Worm (Caenorhabditis elegans) whole organism, mixed stage, embryonic: ENCODE data around the gene col-118.

Source experiments
- ceh-83 ChIP-seq: fragments of 200-800 bp; sonication (Bioruptor generic); optimal IDR thresholded peaks from 2 replicates; lab custom pipeline; 2018; ENCODE audit warnings: mild to moderate bottlenecking, missing genetic modification characterization, missing compliant biosample characterization
- elt-3 ChIP-seq: fragments of 150-350 bp; optimal IDR thresholded peaks from 2 replicates; lab custom pipeline; 2014; ENCODE audit warnings: missing biosample characterization, missing genetic modification characterization
- lin-13 ChIP-seq: fragments of 150-350 bp; optimal IDR thresholded peaks from 2 replicates; lab custom pipeline; 2014; ENCODE audit warnings: missing biosample characterization, missing genetic modification characterization
- lin-32 ChIP-seq: fragments of 200-800 bp; sonication (Bioruptor generic); optimal IDR thresholded peaks from 2 replicates; lab custom pipeline; 2018; ENCODE audit warnings: mild to moderate bottlenecking, missing genetic modification characterization, missing compliant biosample characterization
- nhr-237 ChIP-seq: fragments of 150-350 bp; optimal IDR thresholded peaks from 2 replicates; lab custom pipeline; 2014; ENCODE audit warnings: missing biosample characterization, missing genetic modification characterization
- nhr-28 ChIP-seq: fragments of 150-350 bp; optimal IDR thresholded peaks from 2 replicates; lab custom pipeline; 2014; ENCODE audit warnings: missing biosample characterization, missing genetic modification characterization
- nhr-76 ChIP-seq: sonication (generic microtip); optimal IDR thresholded peaks from 2 replicates; lab custom pipeline; 2017; ENCODE audit warnings: missing biosample characterization, missing genetic modification characterization
- unc-62 ChIP-seq: fragments of 150-350 bp; optimal IDR thresholded peaks from 2 replicates; lab custom pipeline; 2014; ENCODE audit warnings: missing biosample characterization, missing genetic modification reagents, missing genetic modification characterization

- TF ChIP-seq lin-13 (tag; lab: Kevin White, UChicago) (no peak), nhr-28 (tag; lab: Kevin White, UChicago) (no peak), lin-32 (no peak), ceh-83 (GFP tag; lab: Kevin White, UChicago) (no peak), unc-62 (GFP tag; lab: Kevin White, UChicago) (no peak), nhr-76 (tag; lab: Kevin White, UChicago) (no peak), elt-3 (no peak), nhr-237 (tag; lab: Kevin White, UChicago) (no peak)
These were observed 32.0 kb upstream of the col-118 start, which contains the start of gene grsp-2 for ce11 chrIV:8816029-8816428.
